Worm (Caenorhabditis elegans): ENCODE data around the gene C07A4.3.

The C07A4.3 gene

DNA sequence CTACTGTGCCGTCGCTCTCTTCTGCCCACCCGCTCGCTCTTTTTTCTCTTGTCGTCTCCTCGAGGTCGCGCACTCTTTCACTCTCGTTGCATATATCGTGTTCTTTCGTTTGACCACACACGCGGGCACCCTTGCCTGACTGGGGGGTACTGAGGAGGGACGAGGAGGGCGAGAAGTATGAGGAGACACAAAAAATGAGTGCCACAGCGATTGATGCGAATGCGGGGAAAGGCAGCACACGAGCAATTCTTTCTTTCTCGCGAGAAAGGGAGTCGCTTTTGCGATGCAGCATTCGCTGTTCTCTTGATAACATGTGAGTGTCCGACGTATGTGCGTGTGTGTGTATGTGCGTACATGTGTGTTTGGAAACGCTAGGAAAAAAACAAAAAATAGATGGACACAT, 13.7 kb downstream of the C07A4.3 start:
- TF ChIP-seq aly-2 (tag; optimal IDR thresholded peaks at IDR 0.05), result no peak
- no peak for TF ChIP-seq ceh-9 (tag; optimal IDR thresholded peaks at IDR 0.05)
- peak; percentile 50 for TF ChIP-seq snpc-4 (tag; optimal IDR thresholded peaks at IDR 0.05)
- peak; percentile 79 for TF ChIP-seq nhr-11 (tag; optimal IDR thresholded peaks at IDR 0.05)
- no peak for TF ChIP-seq nhr-23 (tag; optimal IDR thresholded peaks at IDR 0.05)
- peak; percentile 54 for TF ChIP-seq egl-27 (tag; optimal IDR thresholded peaks at IDR 0.05)
- no peak for TF ChIP-seq nhr-12 (tag; optimal IDR thresholded peaks at IDR 0.05)
- peak; percentile 41 for TF ChIP-seq ceh-28 (tag; optimal IDR thresholded peaks at IDR 0.05)
- TF ChIP-seq tbx-2 (tag; optimal IDR thresholded peaks at IDR 0.05), result peak; percentile 65
- peak; percentile 87 for TF ChIP-seq mdl-1 (tag; optimal IDR thresholded peaks at IDR 0.05)
- peak; percentile 68 for TF ChIP-seq lsy-12 (tag; optimal IDR thresholded peaks at IDR 0.05)
- TF ChIP-seq nfya-1 (tag; optimal IDR thresholded peaks at IDR 0.05; ENCODE audit: insufficient read depth), result peak; percentile 84
- peak; percentile 39 for TF ChIP-seq lin-15B (tag; optimal IDR thresholded peaks at IDR 0.05)
- TF ChIP-seq fos-1 (tag; optimal IDR thresholded peaks at IDR 0.05), result peak; percentile 55
- TF ChIP-seq elt-1 (tag; optimal IDR thresholded peaks at IDR 0.05), result peak; percentile 54
- TF ChIP-seq fkh-10 (GFP tag; optimal IDR thresholded peaks at IDR 0.05), result peak; percentile 28
- TF ChIP-seq unc-62 (GFP tag; optimal IDR thresholded peaks at IDR 0.05), result peak; percentile 75
- TF ChIP-seq R02D3.7 (tag; optimal IDR thresholded peaks at IDR 0.05), result peak; percentile 47
- peak; percentile 71 for TF ChIP-seq nhr-25 (tag; optimal IDR thresholded peaks at IDR 0.05)
- TF ChIP-seq hmg-11 (tag; optimal IDR thresholded peaks at IDR 0.05), result peak; percentile 94
- no peak for TF ChIP-seq elt-3 (tag; optimal IDR thresholded peaks at IDR 0.05)
- TF ChIP-seq ztf-4 (tag; optimal IDR thresholded peaks at IDR 0.05), result no peak
- peak; percentile 74 for TF ChIP-seq jun-1 (tag; optimal IDR thresholded peaks at IDR 0.05)
- TF ChIP-seq lin-39 (tag; optimal IDR thresholded peaks at IDR 0.05), result peak; percentile 94
- TF ChIP-seq pha-4 (tag; optimal IDR thresholded peaks at IDR 0.05), result peak; percentile 74
- TF ChIP-seq nhr-43 (tag; optimal IDR thresholded peaks at IDR 0.05; ENCODE audit: poor library complexity, severe bottlenecking), result peak; percentile 62
- peak; percentile 60 for TF ChIP-seq egl-5 (tag; optimal IDR thresholded peaks at IDR 0.05)
- TF ChIP-seq elt-2 (tag; optimal IDR thresholded peaks at IDR 0.05), result peak; percentile 55
- TF ChIP-seq pqm-1 (tag; optimal IDR thresholded peaks at IDR 0.05), result peak; percentile 9

DNA sequence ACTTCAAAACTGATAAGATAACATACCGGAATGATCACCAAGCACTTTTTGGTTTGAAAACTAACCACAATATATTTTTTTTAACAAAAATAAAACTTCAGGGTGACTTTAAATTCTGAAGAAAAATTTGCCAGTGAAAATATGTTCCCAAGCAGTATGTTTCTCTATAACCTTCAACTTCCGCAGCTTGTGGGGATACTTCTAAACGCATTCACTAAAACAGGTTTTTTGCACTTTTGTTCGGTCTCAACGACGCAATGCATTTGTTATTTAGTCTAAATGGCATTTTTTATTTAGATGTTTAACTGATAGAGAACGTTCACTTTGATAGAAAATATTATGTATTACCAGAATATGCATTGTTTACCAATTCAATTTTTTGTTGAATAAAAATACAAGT, 14.5 kb downstream of the C07A4.3 start:
- TF ChIP-seq mml-1 (tag; optimal IDR thresholded peaks at IDR 0.05), result no peak
- no peak for TF ChIP-seq snpc-4 (tag; optimal IDR thresholded peaks at IDR 0.05)
- TF ChIP-seq nhr-25 (tag; optimal IDR thresholded peaks at IDR 0.05), result peak; percentile 83
- TF ChIP-seq sea-2 (GFP tag; optimal IDR thresholded peaks at IDR 0.05), result no peak

DNA sequence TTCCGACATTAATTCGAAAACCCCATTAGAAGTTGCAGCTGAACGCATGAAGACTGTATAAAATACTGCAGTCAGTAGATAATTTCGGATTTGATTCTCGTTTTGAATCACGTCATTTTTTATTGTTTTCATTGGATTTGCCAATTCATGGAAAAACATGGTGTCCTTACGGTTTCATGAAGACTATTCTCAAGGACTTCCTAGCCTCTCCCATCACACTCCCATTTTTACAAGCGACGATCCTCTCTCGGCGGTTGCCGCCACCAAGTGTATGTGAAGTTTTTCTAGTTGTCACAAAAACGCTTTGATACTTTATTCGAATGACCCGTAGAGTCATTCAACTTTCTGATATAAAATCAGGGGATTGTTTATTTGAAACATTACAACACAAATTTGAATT, 15.0 kb downstream of the C07A4.3 start:
- peak; percentile 68 for TF ChIP-seq nhr-25 (tag; optimal IDR thresholded peaks at IDR 0.05)
- TF ChIP-seq ceh-9 (tag; optimal IDR thresholded peaks at IDR 0.05), result no peak

DNA sequence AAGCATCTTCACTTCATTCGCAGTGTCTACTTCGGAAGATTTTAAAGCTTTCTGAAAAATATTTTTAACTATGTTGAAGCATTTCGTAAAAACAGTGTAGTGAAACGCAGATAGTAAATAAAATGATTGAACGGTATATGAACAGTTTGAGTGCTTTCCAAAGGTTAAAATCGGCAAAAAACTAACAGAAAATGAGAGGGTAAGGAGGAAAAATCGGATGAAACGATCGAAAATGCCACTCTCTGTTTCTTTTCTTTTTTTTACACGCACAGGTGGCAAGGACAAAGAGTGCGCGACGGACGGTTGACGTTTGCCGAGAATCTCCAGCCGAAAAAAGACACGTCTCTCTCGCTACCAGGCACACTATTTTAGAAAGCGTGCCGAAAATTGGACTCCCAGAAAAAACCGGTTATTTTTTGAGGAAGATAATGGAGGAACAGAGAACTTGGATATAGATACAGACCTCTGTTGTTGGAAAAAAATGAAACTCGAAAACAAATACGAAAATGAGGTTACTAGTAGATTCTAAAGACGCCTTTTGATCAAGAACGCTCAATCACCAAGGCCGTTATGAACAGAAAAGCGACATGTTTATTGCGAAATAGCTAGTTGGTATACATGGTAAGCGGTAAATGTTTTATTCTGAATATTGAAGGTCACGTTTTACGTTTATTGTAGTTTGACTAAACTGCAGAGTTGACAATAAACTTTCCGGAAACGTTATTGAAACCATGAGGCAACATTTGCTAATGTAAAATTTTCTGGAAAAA, 19.7 kb downstream of the C07A4.3 start, which contains the start of gene myrf-2:
TSS of gene myrf-2 (minus strand) at position 51 of the 770 bp plus-strand sequence.
- TF ChIP-seq nhr-23 (tag; optimal IDR thresholded peaks at IDR 0.05), result peak; percentile 54
- no peak for TF ChIP-seq sea-2 (GFP tag; optimal IDR thresholded peaks at IDR 0.05)
- peak; percentile 11 for TF ChIP-seq nfya-1 (tag; optimal IDR thresholded peaks at IDR 0.05; ENCODE audit: insufficient read depth)
- TF ChIP-seq hmg-11 (tag; optimal IDR thresholded peaks at IDR 0.05), result peak; percentile 30
- TF ChIP-seq nhr-25 (tag; optimal IDR thresholded peaks at IDR 0.05), result peak; percentile 76
- TF ChIP-seq pha-4 (tag; optimal IDR thresholded peaks at IDR 0.05), result peak; percentile 40
- TF ChIP-seq ceh-16 (tag; optimal IDR thresholded peaks at IDR 0.05), result no peak

DNA sequence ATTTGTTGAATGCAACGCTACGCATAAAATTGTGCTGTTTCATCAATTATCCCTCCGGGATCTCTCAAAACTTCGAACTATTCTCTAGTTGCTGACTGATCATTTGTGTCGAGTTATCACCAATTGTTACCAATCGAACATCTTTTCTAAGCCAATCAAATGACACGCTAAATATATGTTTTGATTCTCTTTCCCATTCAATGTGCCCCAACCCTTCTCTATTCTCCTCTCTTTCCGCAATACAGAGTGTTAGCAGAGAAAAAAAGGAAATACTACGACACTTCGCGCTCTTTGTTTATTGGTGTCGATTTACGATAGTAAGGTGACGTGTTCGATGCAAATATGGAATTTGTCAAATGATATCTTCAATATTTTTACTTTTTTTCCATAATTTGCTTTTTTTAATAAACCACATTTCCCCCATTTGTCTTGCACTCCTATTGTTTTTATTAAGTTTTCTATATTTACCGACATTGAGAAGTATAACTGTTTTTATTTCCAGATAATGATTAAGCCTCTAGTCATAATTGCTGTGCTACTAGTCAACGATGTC, 22.5 kb downstream of the C07A4.3 start, which contains the start of gene nucb-1:
TSS of gene nucb-1 (plus strand) at position 503 of the 553 bp plus-strand sequence.
- peak; percentile 50 for TF ChIP-seq nhr-43 (tag; optimal IDR thresholded peaks at IDR 0.05; ENCODE audit: poor library complexity, severe bottlenecking)
- no peak for TF ChIP-seq ceh-16 (tag; optimal IDR thresholded peaks at IDR 0.05)
- TF ChIP-seq unc-62 (GFP tag; optimal IDR thresholded peaks at IDR 0.05), result no peak
- no peak for TF ChIP-seq nhr-12 (tag; optimal IDR thresholded peaks at IDR 0.05)
- peak; percentile 49 for TF ChIP-seq lin-15B (tag; optimal IDR thresholded peaks at IDR 0.05)
- peak; percentile 2 for TF ChIP-seq fkh-10 (GFP tag; optimal IDR thresholded peaks at IDR 0.05)
- peak; percentile 85 for TF ChIP-seq pha-4 (tag; optimal IDR thresholded peaks at IDR 0.05)
- no peak for TF ChIP-seq ceh-82 (tag; optimal IDR thresholded peaks at IDR 0.05)
- no peak for TF ChIP-seq nhr-28 (tag; optimal IDR thresholded peaks at IDR 0.05)
- peak; percentile 57 for TF ChIP-seq lin-39 (tag; optimal IDR thresholded peaks at IDR 0.05)
- TF ChIP-seq ceh-9 (tag; optimal IDR thresholded peaks at IDR 0.05), result no peak
- no peak for TF ChIP-seq ztf-4 (tag; optimal IDR thresholded peaks at IDR 0.05)
- TF ChIP-seq unc-39 (tag; optimal IDR thresholded peaks at IDR 0.05), result no peak
- TF ChIP-seq pqm-1 (tag; optimal IDR thresholded peaks at IDR 0.05), result peak; percentile 51
- no peak for TF ChIP-seq daf-12 (tag; optimal IDR thresholded peaks at IDR 0.05)
- peak; percentile 60 for TF ChIP-seq elt-2 (tag; optimal IDR thresholded peaks at IDR 0.05)
- no peak for TF ChIP-seq tbx-2 (tag; optimal IDR thresholded peaks at IDR 0.05)
- TF ChIP-seq egl-5 (tag; optimal IDR thresholded peaks at IDR 0.05), result peak; percentile 74
- TF ChIP-seq nhr-76 (tag; optimal IDR thresholded peaks at IDR 0.05), result no peak
- TF ChIP-seq egl-27 (tag; optimal IDR thresholded peaks at IDR 0.05), result no peak
- no peak for TF ChIP-seq mdl-1 (tag; optimal IDR thresholded peaks at IDR 0.05)
- TF ChIP-seq jun-1 (tag; optimal IDR thresholded peaks at IDR 0.05), result no peak
- TF ChIP-seq skn-1 (tag; optimal IDR thresholded peaks at IDR 0.05), result peak; percentile 37
- TF ChIP-seq R02D3.7 (tag; optimal IDR thresholded peaks at IDR 0.05), result peak; percentile 93
- no peak for TF ChIP-seq zag-1 (tag; optimal IDR thresholded peaks at IDR 0.05)
- TF ChIP-seq ceh-28 (tag; optimal IDR thresholded peaks at IDR 0.05), result peak; percentile 64
- TF ChIP-seq hmg-11 (tag; optimal IDR thresholded peaks at IDR 0.05), result peak; percentile 80

Data from whole organism, L3 larva.